Worm (Caenorhabditis elegans) whole organism, late embryonic: ENCODE measurements around the gene C05D9.3.

ENCODE experiments used
- C38D4.7 ChIP-seq: fragments of 200-800 bp; sonication (Bioruptor generic); optimal IDR thresholded peaks from 2 replicates; lab custom pipeline; 2018; ENCODE audit warnings: mild to moderate bottlenecking, missing genetic modification characterization, moderate library complexity, missing compliant biosample characterization
- F13H6.1 ChIP-seq: sonication (generic microtip); optimal IDR thresholded peaks from 2 replicates; lab custom pipeline; 2016; ENCODE audit warnings: missing genetic modification characterization, missing compliant biosample characterization
- K09A11.1 ChIP-seq: sonication (generic microtip); optimal IDR thresholded peaks from 2 replicates; lab custom pipeline; 2017; ENCODE audit warnings: antibody characterized with exemption, mild to moderate bottlenecking, missing genetic modification characterization, missing compliant biosample characterization; ENCODE audit not compliant: insufficient read depth
- Y22D7AL.16 ChIP-seq: sonication (generic microtip); optimal IDR thresholded peaks from 2 replicates; lab custom pipeline; 2016; ENCODE audit warnings: missing genetic modification characterization, missing compliant biosample characterization
- ahr-1 ChIP-seq: sonication (generic microtip); optimal IDR thresholded peaks from 2 replicates; lab custom pipeline; 2016; ENCODE audit warnings: missing genetic modification characterization, missing compliant biosample characterization
- ceh-14 ChIP-seq: sonication (generic microtip); optimal IDR thresholded peaks from 2 replicates; lab custom pipeline; 2016; ENCODE audit warnings: missing genotype, missing genetic modification characterization, missing compliant biosample characterization
- ceh-18 ChIP-seq: sonication (generic microtip); optimal IDR thresholded peaks from 2 replicates; lab custom pipeline; 2016; ENCODE audit warnings: missing genetic modification characterization, missing compliant biosample characterization
- ceh-19 ChIP-seq: fragments of 200-800 bp; sonication (Bioruptor generic); optimal IDR thresholded peaks from 2 replicates; lab custom pipeline; 2018; ENCODE audit warnings: mild to moderate bottlenecking, missing genetic modification characterization, missing compliant biosample characterization
- ceh-2 ChIP-seq: sonication (generic microtip); optimal IDR thresholded peaks from 2 replicates; lab custom pipeline; 2016; ENCODE audit warnings: missing genotype, missing genetic modification characterization, missing compliant biosample characterization
- ceh-24 ChIP-seq: sonication (generic microtip); optimal IDR thresholded peaks from 2 replicates; lab custom pipeline; 2016; ENCODE audit warnings: mild to moderate bottlenecking, missing genetic modification characterization, missing compliant biosample characterization
- ceh-30 ChIP-seq: fragments of 150-350 bp; optimal IDR thresholded peaks from 2 replicates; lab custom pipeline; 2014; ENCODE audit warnings: missing biosample characterization, missing genetic modification characterization
- ceh-34 ChIP-seq: sonication (generic microtip); optimal IDR thresholded peaks from 2 replicates; lab custom pipeline; 2016; ENCODE audit warnings: mild to moderate bottlenecking, missing genetic modification characterization, missing compliant biosample characterization
- ceh-45 ChIP-seq: fragments of 200-800 bp; sonication (Bioruptor generic); IDR thresholded peaks from 2 replicates; pipeline ENCODE4 v1.3.6; 2022; ENCODE audit warnings: missing genetic modification reagents, missing genetic modification characterization, missing compliant biosample characterization
- ceh-48 ChIP-seq: sonication (generic microtip); optimal IDR thresholded peaks from 2 replicates; lab custom pipeline; 2016; ENCODE audit warnings: missing genetic modification characterization, inconsistent platforms, missing compliant biosample characterization
- ceh-6 ChIP-seq: fragments of 200-800 bp; sonication (Bioruptor generic); optimal IDR thresholded peaks from 2 replicates; lab custom pipeline; 2018; ENCODE audit warnings: mild to moderate bottlenecking, missing genetic modification characterization, missing compliant biosample characterization
- ceh-9 ChIP-seq: sonication (generic microtip); optimal IDR thresholded peaks from 2 replicates; lab custom pipeline; 2016; ENCODE audit warnings: mild to moderate bottlenecking, missing genetic modification characterization, inconsistent platforms, missing compliant biosample characterization
- che-1 ChIP-seq: sonication (generic microtip); optimal IDR thresholded peaks from 2 replicates; lab custom pipeline; 2016; ENCODE audit warnings: mild to moderate bottlenecking, missing genetic modification characterization, missing compliant biosample characterization
- dve-1 ChIP-seq: sonication (generic microtip); optimal IDR thresholded peaks from 2 replicates; lab custom pipeline; 2017; ENCODE audit warnings: antibody characterized with exemption, mild to moderate bottlenecking, missing genetic modification characterization, missing compliant biosample characterization
- elt-2 ChIP-seq: sonication (generic microtip); optimal IDR thresholded peaks from 2 replicates; lab custom pipeline; 2016; ENCODE audit warnings: missing genetic modification reagents, missing genetic modification characterization, missing compliant biosample characterization
- eyg-1 ChIP-seq: sonication (generic microtip); optimal IDR thresholded peaks from 2 replicates; lab custom pipeline; 2016; ENCODE audit warnings: missing genotype, missing genetic modification characterization, missing compliant biosample characterization
- fax-1 ChIP-seq: sonication (generic microtip); optimal IDR thresholded peaks from 2 replicates; lab custom pipeline; 2016; ENCODE audit warnings: missing genotype, missing genetic modification characterization, missing compliant biosample characterization
- fkh-6 ChIP-seq: sonication (generic microtip); optimal IDR thresholded peaks from 2 replicates; lab custom pipeline; 2016; ENCODE audit warnings: missing genetic modification characterization, missing compliant biosample characterization
- gmeb-2 ChIP-seq: sonication (generic microtip); optimal IDR thresholded peaks from 2 replicates; lab custom pipeline; 2016; ENCODE audit warnings: missing genetic modification characterization, inconsistent platforms, missing compliant biosample characterization
- hlh-13 ChIP-seq: fragments of 200-800 bp; sonication (Bioruptor generic); optimal IDR thresholded peaks from 2 replicates; lab custom pipeline; 2018; ENCODE audit warnings: mild to moderate bottlenecking, missing genetic modification characterization, missing compliant biosample characterization
- hlh-15 ChIP-seq: sonication (generic microtip); optimal IDR thresholded peaks from 2 replicates; lab custom pipeline; 2016; ENCODE audit warnings: missing genetic modification characterization, missing compliant biosample characterization
- hlh-30 ChIP-seq: sonication (generic microtip); optimal IDR thresholded peaks from 2 replicates; lab custom pipeline; 2017; ENCODE audit warnings: antibody characterized with exemption, missing genetic modification characterization, missing compliant biosample characterization; ENCODE audit not compliant: insufficient read depth
- hlh-8 ChIP-seq: sonication (generic microtip); optimal IDR thresholded peaks from 2 replicates; lab custom pipeline; 2016; ENCODE audit warnings: missing genotype, missing genetic modification characterization, missing compliant biosample characterization
- madf-2 ChIP-seq: sonication (generic microtip); optimal IDR thresholded peaks from 2 replicates; lab custom pipeline; 2017; ENCODE audit warnings: missing genetic modification characterization, missing compliant biosample characterization
- mec-3 ChIP-seq: sonication (generic microtip); optimal IDR thresholded peaks from 2 replicates; lab custom pipeline; 2016; ENCODE audit warnings: borderline replicate concordance, missing genetic modification characterization, missing compliant biosample characterization
- nfya-1 ChIP-seq: sonication (generic microtip); optimal IDR thresholded peaks from 2 replicates; lab custom pipeline; 2017; ENCODE audit warnings: missing genetic modification characterization, mild to moderate bottlenecking, missing compliant biosample characterization, antibody characterized with exemption, moderate library complexity
- npax-4 ChIP-seq: sonication (generic microtip); optimal IDR thresholded peaks from 2 replicates; lab custom pipeline; 2016; ENCODE audit warnings: missing genetic modification characterization, missing compliant biosample characterization
- odd-2 ChIP-seq: sonication (generic microtip); optimal IDR thresholded peaks from 2 replicates; lab custom pipeline; 2017; ENCODE audit warnings: antibody characterized with exemption, mild to moderate bottlenecking, missing genetic modification characterization, missing compliant biosample characterization
- pag-3 ChIP-seq: sonication (generic microtip); optimal IDR thresholded peaks from 2 replicates; lab custom pipeline; 2016; ENCODE audit warnings: missing compliant biosample characterization, missing genetic modification characterization, borderline replicate concordance
- pha-2 ChIP-seq: sonication (generic microtip); optimal IDR thresholded peaks from 2 replicates; lab custom pipeline; 2017; ENCODE audit warnings: mild to moderate bottlenecking, missing genetic modification characterization, missing compliant biosample characterization
- ref-2 ChIP-seq: sonication (generic microtip); optimal IDR thresholded peaks from 2 replicates; lab custom pipeline; 2016; ENCODE audit warnings: missing genetic modification characterization, missing compliant biosample characterization
- rnt-1 ChIP-seq: sonication (generic microtip); optimal IDR thresholded peaks from 2 replicates; lab custom pipeline; 2016; ENCODE audit warnings: missing genetic modification characterization, missing compliant biosample characterization
- sdc-2 ChIP-seq: sonication (generic microtip); optimal IDR thresholded peaks from 2 replicates; lab custom pipeline; 2016; ENCODE audit warnings: missing genotype, missing genetic modification characterization, missing compliant biosample characterization
- syd-9 ChIP-seq: sonication (generic microtip); optimal IDR thresholded peaks from 2 replicates; lab custom pipeline; 2016; ENCODE audit warnings: mild to moderate bottlenecking, missing genetic modification characterization, moderate library complexity, missing compliant biosample characterization
- tbx-2 ChIP-seq: sonication (generic microtip); optimal IDR thresholded peaks from 2 replicates; lab custom pipeline; 2016; ENCODE audit warnings: missing genetic modification characterization, missing compliant biosample characterization
- ttx-3 ChIP-seq: sonication (generic microtip); optimal IDR thresholded peaks from 2 replicates; lab custom pipeline; 2016; ENCODE audit warnings: missing genetic modification reagents, missing genetic modification characterization, missing compliant biosample characterization
- unc-42 ChIP-seq: sonication (generic microtip); optimal IDR thresholded peaks from 2 replicates; lab custom pipeline; 2016; ENCODE audit warnings: missing genotype, missing genetic modification characterization, missing compliant biosample characterization
- unc-55 ChIP-seq: sonication (generic microtip); optimal IDR thresholded peaks from 2 replicates; lab custom pipeline; 2017; ENCODE audit warnings: missing biosample characterization, missing genetic modification reagents, missing genetic modification characterization
- zip-5 ChIP-seq: sonication (generic microtip); optimal IDR thresholded peaks from 2 replicates; lab custom pipeline; 2016; ENCODE audit warnings: missing genetic modification characterization, missing compliant biosample characterization
- ztf-16 ChIP-seq: sonication (generic microtip); optimal IDR thresholded peaks from 2 replicates; lab custom pipeline; 2017; ENCODE audit warnings: missing genetic modification characterization, missing compliant biosample characterization

The C05D9.3 gene

DNA sequence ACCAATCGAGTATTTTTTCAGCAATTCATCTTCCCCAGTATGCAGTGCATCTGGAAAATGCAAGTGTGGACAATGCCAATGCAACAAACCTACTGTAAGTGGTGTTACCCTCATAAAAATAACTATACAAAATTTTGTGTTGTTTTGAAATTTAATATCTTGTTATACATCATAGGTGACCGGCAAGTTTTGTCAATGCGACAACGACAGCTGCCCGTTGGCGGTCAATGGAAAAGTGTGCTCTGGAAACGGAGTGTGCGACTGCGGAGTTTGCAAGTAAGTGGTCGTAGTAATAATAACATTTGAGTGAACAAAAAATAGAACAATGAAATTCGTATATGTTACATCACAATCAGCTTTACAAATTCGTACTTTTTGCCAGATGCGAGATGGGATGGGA is 3.5 kb downstream of the C05D9.3 start:
- TF ChIP-seq npax-4 (tag; lab: Kevin White, UChicago): no peak
- TF ChIP-seq ceh-19 (GFP tag; lab: Kevin White, UChicago): no peak
- no peak for TF ChIP-seq rnt-1 (tag; lab: Kevin White, UChicago)
- no peak for TF ChIP-seq syd-9 (tag; lab: Kevin White, UChicago)
- no peak for TF ChIP-seq odd-2 (tag; lab: Kevin White, UChicago)
- no peak for TF ChIP-seq pha-2 (tag; lab: Kevin White, UChicago)
- TF ChIP-seq ceh-9 (tag; lab: Kevin White, UChicago): no peak

DNA sequence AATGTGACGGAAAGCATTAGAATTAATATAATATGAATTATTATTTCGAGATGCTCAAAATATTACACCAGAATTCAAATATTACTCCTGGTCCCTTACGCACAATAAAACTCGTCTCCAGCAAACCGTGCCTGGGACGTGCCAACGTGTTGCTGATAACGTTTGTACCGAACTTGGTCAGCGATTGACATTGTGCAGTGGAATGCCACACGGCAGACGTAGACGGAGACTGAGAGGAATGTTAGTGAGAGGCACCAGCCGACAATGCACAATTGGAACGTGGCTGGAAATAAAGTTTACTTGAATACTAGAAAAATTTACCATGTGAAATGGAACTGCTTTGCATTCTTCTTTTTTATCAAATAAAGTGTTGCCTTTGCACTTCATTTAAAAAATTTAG is 5.5 kb downstream of the C05D9.3 start:
- TF ChIP-seq Y22D7AL.16 (tag; lab: Kevin White, UChicago) (no peak), elt-2 (tag; lab: Kevin White, UChicago) (peak; percentile 27)

DNA sequence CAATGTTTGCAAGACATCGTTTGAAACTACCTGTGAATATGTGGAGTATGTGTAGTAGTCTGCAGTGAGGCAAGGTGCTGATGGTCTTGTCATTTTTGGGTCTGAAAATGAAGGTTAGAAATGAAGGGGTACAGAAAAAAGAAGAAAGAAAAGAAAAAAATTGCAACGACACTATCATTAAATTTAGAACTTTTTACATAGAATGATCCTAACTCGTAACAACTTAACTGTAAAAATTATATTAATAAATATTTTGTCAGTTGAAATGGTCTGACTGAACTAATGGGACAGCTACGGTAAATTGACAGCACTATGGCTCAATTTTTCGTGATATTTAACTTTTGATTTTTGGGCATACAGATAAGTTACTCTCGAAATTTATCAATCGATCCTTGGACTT is 7.6 kb downstream of the C05D9.3 start, which contains the start of gene C05D9.7:
Gene C05D9.7, minus strand, starts transcription at position 101 of the 400 bp plus-strand sequence.
- TF ChIP-seq ceh-48 (no peak), ceh-45 (GFP tag; lab: Robert Waterston, UW) (no peak), ceh-14 (tag; lab: Kevin White, UChicago) (no peak), tbx-2 (no peak), ceh-34 (no peak), unc-55 (GFP tag; lab: Kevin White, UChicago) (no peak), hlh-15 (tag; lab: Kevin White, UChicago) (no peak), odd-2 (tag; lab: Kevin White, UChicago) (no peak), ceh-30 (tag; lab: Kevin White, UChicago) (no peak), zip-5 (tag; lab: Kevin White, UChicago) (no peak), che-1 (no peak), sdc-2 (no peak), pha-2 (tag; lab: Kevin White, UChicago) (no peak), hlh-13 (GFP tag; lab: Kevin White, UChicago) (no peak), madf-2 (tag; lab: Kevin White, UChicago) (no peak), dve-1 (tag; lab: Kevin White, UChicago) (no peak)

ce11 chrX:1120326-1120725 is 8.6 kb downstream of the C05D9.3 start:
- TF ChIP-seq rnt-1 (tag; lab: Kevin White, UChicago) (peak; percentile 52), zip-5 (tag; lab: Kevin White, UChicago) (no peak), ceh-24 (tag; lab: Kevin White, UChicago) (no peak), C38D4.7 (GFP tag; lab: Kevin White, UChicago) (no peak), unc-42 (tag; lab: Kevin White, UChicago) (peak; percentile 98), tbx-2 (peak; percentile 74), mec-3 (tag; lab: Kevin White, UChicago) (peak; percentile 25), ceh-45 (GFP tag; lab: Robert Waterston, UW) (no peak), eyg-1 (tag; lab: Kevin White, UChicago) (no peak), ttx-3 (tag; lab: Kevin White, UChicago) (no peak), ceh-2 (tag; lab: Kevin White, UChicago) (peak; percentile 44), fkh-6 (peak; percentile 11), ztf-16 (tag; lab: Kevin White, UChicago) (no peak), sdc-2 (peak; percentile 76), ceh-48 (peak; percentile 75), ref-2 (tag; lab: Kevin White, UChicago) (peak; percentile 80), ceh-18 (peak; percentile 40), npax-4 (tag; lab: Kevin White, UChicago) (no peak), gmeb-2 (tag; lab: Kevin White, UChicago) (no peak), ahr-1 (no peak), pha-2 (tag; lab: Kevin White, UChicago) (no peak), odd-2 (tag; lab: Kevin White, UChicago) (no peak), hlh-30 (tag; lab: Kevin White, UChicago) (peak; percentile 5), elt-2 (tag; lab: Kevin White, UChicago) (no peak), K09A11.1 (tag; lab: Kevin White, UChicago) (no peak), ceh-14 (tag; lab: Kevin White, UChicago) (peak; percentile 55), syd-9 (tag; lab: Kevin White, UChicago) (peak; percentile 39), ceh-30 (tag; lab: Kevin White, UChicago) (no peak), F13H6.1 (tag; lab: Kevin White, UChicago) (peak; percentile 35), unc-55 (GFP tag; lab: Kevin White, UChicago) (peak; percentile 98), ceh-6 (GFP tag; lab: Kevin White, UChicago) (no peak), hlh-8 (no peak), pag-3 (tag; lab: Kevin White, UChicago) (no peak), nfya-1 (tag; lab: Kevin White, UChicago) (peak; percentile 40), fax-1 (no peak)
